Worm (Caenorhabditis elegans): ENCODE data around the gene F21D5.9.

F21D5.9 gene

ce11 chrIV:8758620-8759019 lies 34.8 kb downstream of the F21D5.9 start:
- TF ChIP-seq tab-1 (GFP tag; IDR thresholded peaks at IDR 0.05) (no peak), ztf-23 (GFP tag; IDR thresholded peaks at IDR 0.05) (no peak), ztf-29 (GFP tag; IDR thresholded peaks at IDR 0.05) (no peak), klf-2 (GFP tag; conservative IDR thresholded peaks at IDR 0.05) (no peak), ref-1 (GFP tag; conservative IDR thresholded peaks at IDR 0.05) (no peak), med-1 (GFP tag; optimal IDR thresholded peaks at IDR 0.05; ENCODE audit: insufficient read depth) (no peak), cog-1 (tag; optimal IDR thresholded peaks at IDR 0.05) (no peak), flt-1 (GFP tag; IDR thresholded peaks at IDR 0.05) (no peak), T22C8.4 (GFP tag; IDR thresholded peaks at IDR 0.05) (no peak)

- no peak for TF ChIP-seq med-1 (GFP tag; optimal IDR thresholded peaks at IDR 0.05; ENCODE audit: insufficient read depth)
- TF ChIP-seq ztf-23 (GFP tag; IDR thresholded peaks at IDR 0.05) = no peak
- no peak for TF ChIP-seq ztf-29 (GFP tag; IDR thresholded peaks at IDR 0.05)
- TF ChIP-seq T22C8.4 (GFP tag; IDR thresholded peaks at IDR 0.05) = no peak
- no peak for TF ChIP-seq cog-1 (tag; optimal IDR thresholded peaks at IDR 0.05)
- no peak for TF ChIP-seq flt-1 (GFP tag; IDR thresholded peaks at IDR 0.05)
- no peak for TF ChIP-seq klf-2 (GFP tag; conservative IDR thresholded peaks at IDR 0.05)
- TF ChIP-seq ref-1 (GFP tag; conservative IDR thresholded peaks at IDR 0.05) = no peak
- no peak for TF ChIP-seq tab-1 (GFP tag; IDR thresholded peaks at IDR 0.05)
Measured at ce11 chrIV:8761896-8762295, 38.1 kb downstream of the F21D5.9 start, which contains the start of the genes F20C5.11 and klp-11. F20C5.11 (minus strand) TSS chrIV:8761996. klp-11 (minus strand) TSS chrIV:8762066.

- TF ChIP-seq med-1 (GFP tag; optimal IDR thresholded peaks at IDR 0.05; ENCODE audit: insufficient read depth) = no peak
- peak; percentile 47 for TF ChIP-seq cog-1 (tag; optimal IDR thresholded peaks at IDR 0.05)
- peak; percentile 74 for TF ChIP-seq T22C8.4 (GFP tag; IDR thresholded peaks at IDR 0.05)
Measured at ce11 chrIV:8762471-8762870, 38.7 kb downstream of the F21D5.9 start.

ce11 chrIV:8764567-8764966 lies 40.7 kb downstream of the F21D5.9 start, which contains the start of gene cdc-50.B:
cdc-50.B (plus strand) TSS chrIV:8764867.
- TF ChIP-seq klf-2 (GFP tag; conservative IDR thresholded peaks at IDR 0.05) (no peak), T22C8.4 (GFP tag; IDR thresholded peaks at IDR 0.05) (no peak), med-1 (GFP tag; optimal IDR thresholded peaks at IDR 0.05; ENCODE audit: insufficient read depth) (no peak), ztf-29 (GFP tag; IDR thresholded peaks at IDR 0.05) (no peak), cog-1 (tag; optimal IDR thresholded peaks at IDR 0.05) (no peak), ref-1 (GFP tag; conservative IDR thresholded peaks at IDR 0.05) (no peak), ztf-23 (GFP tag; IDR thresholded peaks at IDR 0.05) (no peak), tab-1 (GFP tag; IDR thresholded peaks at IDR 0.05) (no peak), flt-1 (GFP tag; IDR thresholded peaks at IDR 0.05) (no peak)

- TF ChIP-seq med-1 (GFP tag; optimal IDR thresholded peaks at IDR 0.05; ENCODE audit: insufficient read depth) = no peak
- TF ChIP-seq T22C8.4 (GFP tag; IDR thresholded peaks at IDR 0.05) = no peak
- no peak for TF ChIP-seq ztf-23 (GFP tag; IDR thresholded peaks at IDR 0.05)
- no peak for TF ChIP-seq ztf-29 (GFP tag; IDR thresholded peaks at IDR 0.05)
- TF ChIP-seq flt-1 (GFP tag; IDR thresholded peaks at IDR 0.05) = no peak
- TF ChIP-seq klf-2 (GFP tag; conservative IDR thresholded peaks at IDR 0.05) = no peak
- TF ChIP-seq ref-1 (GFP tag; conservative IDR thresholded peaks at IDR 0.05) = no peak
- no peak for TF ChIP-seq cog-1 (tag; optimal IDR thresholded peaks at IDR 0.05)
- TF ChIP-seq tab-1 (GFP tag; IDR thresholded peaks at IDR 0.05) = no peak
Measured at ce11 chrIV:8769539-8769938, 45.7 kb downstream of the F21D5.9 start, which contains the start of gene F20C5.5. F20C5.5 (minus strand) TSS chrIV:8769639.

- TF ChIP-seq ztf-29 (GFP tag; IDR thresholded peaks at IDR 0.05) (no peak), flt-1 (GFP tag; IDR thresholded peaks at IDR 0.05) (no peak), cog-1 (tag; optimal IDR thresholded peaks at IDR 0.05) (no peak), ztf-23 (GFP tag; IDR thresholded peaks at IDR 0.05) (no peak), med-1 (GFP tag; optimal IDR thresholded peaks at IDR 0.05; ENCODE audit: insufficient read depth) (no peak), tab-1 (GFP tag; IDR thresholded peaks at IDR 0.05) (no peak), klf-2 (GFP tag; conservative IDR thresholded peaks at IDR 0.05) (no peak), T22C8.4 (GFP tag; IDR thresholded peaks at IDR 0.05) (no peak), ref-1 (GFP tag; conservative IDR thresholded peaks at IDR 0.05) (no peak)
Measured at ce11 chrIV:8772800-8773256, 49.0 kb downstream of the F21D5.9 start, which contains the start of gene F20C5.6. F20C5.6 (minus strand) TSS chrIV:8773206.
